Fruit fly (Drosophila melanogaster) whole organism, embryonic: ENCODE data around the gene Ripalpha.

Experiments
- ATbp ChIP-seq: fragments of 200-800 bp; sonication (Bioruptor generic); optimal IDR thresholded peaks from 2 replicates; lab custom pipeline; 2017; ENCODE audit warnings: missing biosample characterization, mild to moderate bottlenecking, missing genetic modification characterization, missing genetic modification reagents
- Adf1 ChIP-seq: fragments of 200-800 bp; sonication (Bioruptor generic); IDR thresholded peaks from 2 replicates; pipeline ENCODE4 v1.3.6; 2022; ENCODE audit warnings: missing biosample characterization, missing genetic modification characterization
- Blimp-1 ChIP-seq: fragments of 200-800 bp; sonication (Bioruptor generic); optimal IDR thresholded peaks from 3 replicates; lab custom pipeline; 2018; ENCODE audit warnings: missing biosample characterization, missing genetic modification characterization, mild to moderate bottlenecking, moderate library complexity, missing genetic modification reagents
- CG10654 ChIP-seq: fragments of 200-800 bp; sonication (Bioruptor generic); optimal IDR thresholded peaks from 2 replicates; lab custom pipeline; 2016; ENCODE audit warnings: missing biosample characterization, missing genetic modification characterization
- CG12299 ChIP-seq: fragments of 200-800 bp; sonication (Bioruptor generic); optimal IDR thresholded peaks from 2 replicates; lab custom pipeline; 2018; ENCODE audit warnings: missing biosample characterization, mild to moderate bottlenecking, missing genetic modification characterization
- CG12659 ChIP-seq: fragments of 200-800 bp; sonication (Bioruptor generic); optimal IDR thresholded peaks from 3 replicates; lab custom pipeline; 2017; ENCODE audit warnings: mild to moderate bottlenecking, missing biosample characterization, missing genetic modification reagents, missing genetic modification characterization
- CG12769 ChIP-seq: fragments of 200-800 bp; sonication (Bioruptor generic); optimal IDR thresholded peaks from 2 replicates; lab custom pipeline; 2019; ENCODE audit warnings: missing biosample characterization, mild to moderate bottlenecking, missing genetic modification characterization, moderate library complexity
- CG13894 ChIP-seq: fragments of 200-800 bp; sonication (Bioruptor generic); optimal IDR thresholded peaks from 3 replicates; lab custom pipeline; 2018; ENCODE audit warnings: missing biosample characterization, mild to moderate bottlenecking, missing genetic modification characterization, moderate library complexity
- CG15073 ChIP-seq: fragments of 200-800 bp; sonication (Bioruptor generic); optimal IDR thresholded peaks from 2 replicates; lab custom pipeline; 2016; ENCODE audit warnings: missing biosample characterization, missing genetic modification characterization
- CG15696 ChIP-seq: fragments of 200-800 bp; sonication (Bioruptor generic); optimal IDR thresholded peaks from 2 replicates; lab custom pipeline; 2019; ENCODE audit warnings: missing biosample characterization, mild to moderate bottlenecking, missing genetic modification characterization, moderate library complexity
- CG1603 ChIP-seq: fragments of 200-800 bp; sonication (Bioruptor generic); optimal IDR thresholded peaks from 2 replicates; lab custom pipeline; 2019; ENCODE audit warnings: missing biosample characterization, mild to moderate bottlenecking, missing genetic modification characterization, moderate library complexity
- CG17802 ChIP-seq: fragments of 200-800 bp; sonication (Bioruptor generic); optimal IDR thresholded peaks from 2 replicates; lab custom pipeline; 2018; ENCODE audit warnings: missing biosample characterization, mild to moderate bottlenecking, missing genetic modification characterization, moderate library complexity
- CG2120 ChIP-seq: fragments of 200-800 bp; sonication (Bioruptor generic); optimal IDR thresholded peaks from 3 replicates; lab custom pipeline; 2016; ENCODE audit warnings: missing biosample characterization, missing genetic modification characterization
- CG2875 ChIP-seq: fragments of 200-800 bp; sonication (Bioruptor generic); optimal IDR thresholded peaks from 2 replicates; lab custom pipeline; 2017; ENCODE audit warnings: missing biosample characterization, mild to moderate bottlenecking, missing genetic modification characterization, missing genetic modification reagents
- CG3838 ChIP-seq: fragments of 200-800 bp; sonication (Bioruptor generic); optimal IDR thresholded peaks from 3 replicates; lab custom pipeline; 2016; ENCODE audit warnings: missing biosample characterization, missing genetic modification characterization
- CG4328 ChIP-seq: fragments of 200-800 bp; sonication (Bioruptor generic); optimal IDR thresholded peaks from 3 replicates; lab custom pipeline; 2017; ENCODE audit warnings: missing biosample characterization, missing genetic modification reagents, missing genetic modification characterization
- CG4424 ChIP-seq: fragments of 200-800 bp; sonication (Bioruptor generic); optimal IDR thresholded peaks from 3 replicates; lab custom pipeline; 2016; ENCODE audit warnings: missing biosample characterization, missing genetic modification characterization
- CG4617 ChIP-seq: fragments of 200-800 bp; sonication (Bioruptor generic); optimal IDR thresholded peaks from 3 replicates; lab custom pipeline; 2016; ENCODE audit warnings: missing biosample characterization, missing genetic modification characterization, borderline replicate concordance
- CG6791 ChIP-seq: fragments of 200-800 bp; sonication (Bioruptor generic); IDR thresholded peaks from 3 replicates; pipeline ENCODE4 v1.3.6; 2022; ENCODE audit warnings: missing biosample characterization, missing genetic modification characterization; ENCODE audit not compliant: partially characterized antibody
- CG7556 ChIP-seq: fragments of 200-800 bp; sonication (Bioruptor generic); optimal IDR thresholded peaks from 2 replicates; lab custom pipeline; 2017; ENCODE audit warnings: missing biosample characterization, mild to moderate bottlenecking, missing genetic modification characterization
- CG9797 ChIP-seq: fragments of 200-800 bp; sonication (Bioruptor generic); optimal IDR thresholded peaks from 3 replicates; lab custom pipeline; 2018; ENCODE audit warnings: missing biosample characterization, mild to moderate bottlenecking, missing genetic modification characterization
- Dip2 ChIP-seq: fragments of 200-800 bp; sonication (Bioruptor generic); IDR thresholded peaks from 2 replicates; pipeline ENCODE4 v1.3.6; 2022; ENCODE audit warnings: missing biosample characterization, missing genetic modification characterization
- Dip3 ChIP-seq: fragments of 200-800 bp; sonication (Bioruptor generic); optimal IDR thresholded peaks from 3 replicates; lab custom pipeline; 2016; ENCODE audit warnings: missing biosample characterization, missing genetic modification characterization
- Dref ChIP-seq: fragments of 200-800 bp; sonication (Bioruptor generic); IDR thresholded peaks from 2 replicates; pipeline ENCODE4 v1.3.6; 2022; ENCODE audit warnings: missing biosample characterization, missing genetic modification characterization
- Fer2 ChIP-seq: fragments of 200-800 bp; sonication (Bioruptor generic); optimal IDR thresholded peaks from 2 replicates; lab custom pipeline; 2018; ENCODE audit warnings: missing biosample characterization, mild to moderate bottlenecking, missing genetic modification characterization, moderate library complexity
- Hand ChIP-seq: fragments of 200-800 bp; sonication (Bioruptor generic); optimal IDR thresholded peaks from 2 replicates; lab custom pipeline; 2017; ENCODE audit warnings: mild to moderate bottlenecking, missing biosample characterization, missing genetic modification reagents, missing genetic modification characterization
- Hr39 ChIP-seq: fragments of >200 bp; optimal IDR thresholded peaks from 2 replicates; lab custom pipeline; 2017
- NFAT ChIP-seq: fragments of 200-800 bp; sonication (Bioruptor generic); IDR thresholded peaks from 2 replicates; pipeline ENCODE4 v1.3.6; 2022; ENCODE audit warnings: missing biosample characterization, missing genetic modification characterization
- NK7.1 ChIP-seq: fragments of 200-800 bp; sonication (Bioruptor generic); optimal IDR thresholded peaks from 3 replicates; lab custom pipeline; 2016; ENCODE audit warnings: missing biosample characterization, missing genetic modification characterization
- Rfx ChIP-seq: fragments of 200-800 bp; sonication (Bioruptor generic); IDR thresholded peaks from 2 replicates; pipeline ENCODE4 v1.3.6; 2022; ENCODE audit warnings: missing biosample characterization, missing genetic modification characterization
- Sox100B ChIP-seq: fragments of 200-800 bp; sonication (Bioruptor generic); optimal IDR thresholded peaks from 3 replicates; lab custom pipeline; 2018; ENCODE audit warnings: missing biosample characterization, mild to moderate bottlenecking, missing genetic modification characterization
- Sry-δ ChIP-seq: fragments of 200-800 bp; sonication (Bioruptor generic); optimal IDR thresholded peaks from 2 replicates; lab custom pipeline; 2016; ENCODE audit warnings: missing biosample characterization, missing genetic modification characterization
- YL-1 ChIP-seq: fragments of 200-800 bp; sonication (Bioruptor generic); optimal IDR thresholded peaks from 3 replicates; lab custom pipeline; 2017; ENCODE audit warnings: missing biosample characterization, mild to moderate bottlenecking, missing genetic modification characterization
- ap ChIP-seq: fragments of 200-800 bp; sonication (Bioruptor generic); IDR thresholded peaks from 2 replicates; pipeline ENCODE4 v1.3.6; 2022; ENCODE audit warnings: missing biosample characterization, missing genetic modification characterization
- br ChIP-seq: fragments of >200 bp; optimal IDR thresholded peaks from 2 replicates; lab custom pipeline; 2017
- caup ChIP-seq: fragments of 200-800 bp; sonication (Bioruptor generic); optimal IDR thresholded peaks from 3 replicates; lab custom pipeline; 2017; ENCODE audit warnings: missing biosample characterization, mild to moderate bottlenecking, missing genetic modification characterization, moderate library complexity; ENCODE audit not compliant: severe bottlenecking
- grau ChIP-seq: fragments of 200-800 bp; optimal IDR thresholded peaks from 3 replicates; lab custom pipeline; 2019; ENCODE audit warnings: missing biosample characterization, mild to moderate bottlenecking, missing genetic modification characterization, moderate library complexity
- hbn ChIP-seq: fragments of 200-800 bp; sonication (Bioruptor generic); IDR thresholded peaks from 2 replicates; pipeline ENCODE4 v1.3.6; 2022; ENCODE audit warnings: missing biosample characterization, missing genetic modification characterization; ENCODE audit not compliant: partially characterized antibody
- her ChIP-seq: fragments of 200-800 bp; sonication (Bioruptor generic); optimal IDR thresholded peaks from 2 replicates; lab custom pipeline; 2016; ENCODE audit warnings: missing biosample characterization, missing genetic modification characterization
- lilli ChIP-seq: fragments of 200-800 bp; sonication (Bioruptor generic); optimal IDR thresholded peaks from 3 replicates; lab custom pipeline; 2016; ENCODE audit warnings: missing biosample characterization, missing genetic modification characterization
- nerfin-1 ChIP-seq: fragments of 200-800 bp; sonication (Bioruptor generic); optimal IDR thresholded peaks from 3 replicates; lab custom pipeline; 2019; ENCODE audit warnings: missing biosample characterization, mild to moderate bottlenecking, missing genetic modification characterization, moderate library complexity
- psq ChIP-seq: fragments of 200-800 bp; sonication (Bioruptor generic); optimal IDR thresholded peaks from 2 replicates; lab custom pipeline; 2017; ENCODE audit warnings: missing biosample characterization, missing genetic modification characterization
- repo ChIP-seq: fragments of 200-800 bp; sonication (Bioruptor generic); optimal IDR thresholded peaks from 2 replicates; lab custom pipeline; 2016; ENCODE audit warnings: missing biosample characterization, missing genetic modification characterization
- ro ChIP-seq: fragments of 200-800 bp; sonication (Bioruptor generic); IDR thresholded peaks from 2 replicates; pipeline ENCODE4 v1.3.6; 2022; ENCODE audit warnings: missing biosample characterization, missing genetic modification characterization
- run ChIP-seq: fragments of 200-800 bp; sonication (Bioruptor generic); optimal IDR thresholded peaks from 3 replicates; lab custom pipeline; 2018; ENCODE audit warnings: missing biosample characterization, mild to moderate bottlenecking, missing genetic modification characterization
- sd ChIP-seq: fragments of 200-800 bp; sonication (Bioruptor generic); optimal IDR thresholded peaks from 3 replicates; lab custom pipeline; 2018; ENCODE audit warnings: missing biosample characterization, mild to moderate bottlenecking, missing genetic modification characterization, moderate library complexity
- shn ChIP-seq: fragments of 200-800 bp; sonication (Bioruptor generic); optimal IDR thresholded peaks from 3 replicates; lab custom pipeline; 2016; ENCODE audit warnings: missing biosample characterization, missing genetic modification characterization
- stwl ChIP-seq: fragments of 200-800 bp; sonication (Bioruptor generic); optimal IDR thresholded peaks from 3 replicates; lab custom pipeline; 2018; ENCODE audit warnings: missing biosample characterization, mild to moderate bottlenecking, missing genetic modification characterization, moderate library complexity
- vfl ChIP-seq: fragments of 200-800 bp; sonication (Bioruptor generic); optimal IDR thresholded peaks from 2 replicates; lab custom pipeline; 2016; ENCODE audit warnings: missing biosample characterization, missing genetic modification characterization
- zen ChIP-seq: fragments of 200-800 bp; sonication (Bioruptor generic); optimal IDR thresholded peaks from 3 replicates; lab custom pipeline; 2018; ENCODE audit warnings: missing biosample characterization, mild to moderate bottlenecking, missing genetic modification characterization, moderate library complexity

The Ripalpha gene

DNA sequence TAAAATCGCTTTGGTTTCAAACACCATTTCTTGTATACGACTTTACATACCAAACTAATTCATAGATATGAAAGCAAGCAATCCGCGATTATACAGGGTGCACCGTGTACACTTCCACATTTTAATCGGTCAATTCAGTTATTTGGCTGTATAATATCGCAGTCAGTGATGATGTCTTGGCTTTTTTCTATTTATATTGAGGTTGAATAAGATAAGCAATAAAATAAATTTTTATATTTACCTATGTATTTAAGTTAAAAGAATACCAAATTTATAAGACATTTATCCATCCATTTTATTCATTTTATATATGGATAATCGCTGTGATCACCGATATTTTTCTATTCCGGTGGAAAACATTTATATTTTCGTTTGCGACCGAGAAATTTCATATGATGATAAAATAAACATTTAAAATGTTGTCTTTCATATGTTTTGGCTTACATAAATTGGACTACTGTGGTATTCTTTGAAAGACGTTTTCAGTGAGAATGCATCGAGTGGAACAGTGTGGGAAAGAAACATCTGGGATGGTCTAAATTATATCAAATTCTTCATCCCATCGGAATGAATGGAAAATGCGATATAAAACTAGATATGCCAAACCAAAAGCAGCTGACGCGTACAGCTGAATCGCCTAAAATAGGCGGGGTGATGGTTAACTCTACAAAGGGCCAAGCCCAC, 26.1 kb upstream of the Ripalpha start, which contains the start of gene CG5708 (continued):
- TF ChIP-seq hbn (GFP tag; lab: Robert Waterston, UW) (peak; percentile 30; the same call in 1 of the 2 replicates), zen (tag; lab: Kevin White, UChicago) (no peak), CG12299 (tag; lab: Kevin White, UChicago) (no peak), Blimp-1 (no peak), nerfin-1 (tag; lab: Kevin White, UChicago) (no peak), CG1603 (peak; percentile 86), CG6791 (GFP tag; lab: Robert Waterston, UW) (peak; percentile 32; the same call in 1 of the 3 replicates), NFAT (no peak), psq (GFP tag; lab: Kevin White, UChicago) (no peak), sd (tag; lab: Kevin White, UChicago) (peak; percentile 73), repo (no peak), Hr39 (lab: Kevin White, UChicago) (no peak), lilli (peak; percentile 5), vfl (GFP tag; lab: Kevin White, UChicago) (no peak), run (tag; lab: Kevin White, UChicago) (no peak), grau (tag; lab: Kevin White, UChicago) (peak; percentile 24), CG15696 (no peak), Hand (GFP tag; lab: Kevin White, UChicago) (no peak), CG3838 (no peak), stwl (tag; lab: Kevin White, UChicago) (peak; percentile 1), CG9797 (no peak), Sry-δ (GFP tag; lab: Kevin White, UChicago) (peak; percentile 36), shn (no peak), CG12769 (tag; lab: Kevin White, UChicago) (no peak), ATbp (GFP tag; lab: Kevin White, UChicago) (no peak), CG4328 (no peak), Rfx (GFP tag; lab: Robert Waterston, UW) (peak; percentile 45; the same call in 1 of the 2 replicates), CG2120 (GFP tag; lab: Kevin White, UChicago) (peak; percentile 37), ro (no peak), Adf1 (no peak), YL-1 (GFP tag; lab: Kevin White, UChicago) (no peak), CG4617 (GFP tag; lab: Kevin White, UChicago) (peak; percentile 73), Dref (GFP tag; lab: Robert Waterston, UW) (peak; percentile 56), CG12659 (GFP tag; lab: Kevin White, UChicago) (peak; percentile 70), CG7556 (GFP tag; lab: Kevin White, UChicago) (no peak), Fer2 (no peak), CG17802 (tag; lab: Kevin White, UChicago) (peak; percentile 82), caup (peak; percentile 1), CG15073 (GFP tag; lab: Kevin White, UChicago) (no peak), CG13894 (no peak), ap (GFP tag; lab: Robert Waterston, UW) (no peak), Dip3 (GFP tag; lab: Kevin White, UChicago) (no peak), Dip2 (no peak), CG4424 (GFP tag; lab: Kevin White, UChicago) (peak; percentile 6), CG10654 (GFP tag; lab: Kevin White, UChicago) (no peak), Sox100B (GFP tag; lab: Kevin White, UChicago) (peak; percentile 24), CG2875 (no peak), NK7.1 (GFP tag; lab: Kevin White, UChicago) (no peak), her (GFP tag; lab: Kevin White, UChicago) (no peak), br (lab: Kevin White, UChicago) (no peak)
